Fruit fly (Drosophila melanogaster) S2 (cell line): ENCODE results near the gene CG14362.

ENCODE experiments used
- CG8478 ChIP-seq: fragments of >200 bp; optimal IDR thresholded peaks from 2 replicates; lab custom pipeline; 2018
- CTCF ChIP-seq, 2 experiments: fragments of >200 bp; optimal IDR thresholded peaks; 2 replicates each; lab custom pipeline; 2018

DNA sequence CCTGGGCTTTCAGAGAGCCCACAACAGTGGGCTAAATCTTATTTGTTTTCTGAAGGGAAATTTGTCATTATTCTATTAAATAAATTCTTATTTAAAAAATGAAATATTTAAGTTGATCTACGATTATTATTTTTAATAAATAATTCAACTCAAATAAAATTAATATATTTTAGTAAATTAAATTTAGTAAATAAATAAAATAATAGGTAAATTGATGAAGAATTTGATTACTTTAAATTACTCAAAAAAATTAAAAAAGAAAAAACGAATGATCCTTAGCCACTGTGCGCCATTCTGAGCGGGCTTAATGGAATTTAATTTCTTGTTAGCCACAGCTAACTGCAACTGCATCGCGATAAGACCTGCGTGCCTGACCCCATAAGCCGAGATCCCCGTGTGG, 7.0 kb downstream of the CG14362 start:
- TF ChIP-seq CTCF (optimal IDR thresholded peaks at IDR 0.05; lab: Kevin White, UChicago) (no peak), CG8478 (lab: Kevin White, UChicago) (no peak)
